Fruit fly (Drosophila melanogaster) whole organism: ENCODE results near the gene H15.

Experiments used
- CG8478 ChIP-seq: fragments of >200 bp; optimal IDR thresholded peaks from 2 replicates; lab custom pipeline; 2018; ENCODE audit warnings: inconsistent platforms
- Dll ChIP-seq: fragments of >200 bp; optimal IDR thresholded peaks from 2 replicates; lab custom pipeline; 2017
- pan ChIP-seq: fragments of >200 bp; optimal IDR thresholded peaks from 2 replicates; lab custom pipeline; 2017
- psq ChIP-seq: fragments of >200 bp; optimal IDR thresholded peaks from 2 replicates; lab custom pipeline; 2017
- usp ChIP-seq: fragments of >200 bp; optimal IDR thresholded peaks from 2 replicates; lab custom pipeline; 2017; ENCODE audit warnings: missing biosample characterization, missing genetic modification characterization, mixed read lengths

DNA sequence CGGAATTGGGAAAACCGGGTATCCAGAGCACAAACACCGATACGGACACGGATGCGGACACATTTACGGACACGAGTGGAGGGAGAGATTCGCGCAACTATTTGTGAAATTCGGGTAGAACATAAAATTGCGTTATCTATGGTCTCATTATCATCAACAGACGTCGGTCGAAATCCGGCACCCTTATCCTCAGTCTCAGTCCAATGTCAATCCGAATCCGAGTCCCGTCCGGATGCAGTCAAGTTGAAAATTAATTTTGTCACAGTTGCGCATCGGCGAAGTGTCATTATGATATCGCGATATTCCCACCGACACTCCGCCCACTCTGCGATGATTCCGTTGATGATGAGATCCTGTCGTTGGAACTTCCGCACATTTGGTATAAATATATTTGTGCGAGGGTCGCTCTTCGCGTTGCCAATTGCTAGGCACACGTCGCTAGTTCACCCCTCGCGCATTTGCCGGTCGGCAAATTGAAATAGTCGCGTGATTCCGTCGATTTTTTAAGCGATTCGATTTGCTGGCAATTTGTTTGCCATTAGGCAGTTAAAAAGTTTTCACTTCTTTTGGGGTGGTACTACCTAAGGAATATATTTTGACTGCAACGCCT lies 28.0 kb downstream of the H15 start:
- no peak for TF ChIP-seq CG8478 (lab: Kevin White, UChicago)
- no peak for TF ChIP-seq usp (GFP tag; lab: Kevin White, UChicago)
- TF ChIP-seq psq: no peak
- no peak for TF ChIP-seq Dll
- TF ChIP-seq pan (lab: Kevin White, UChicago): no peak
